Worm (Caenorhabditis elegans): ENCODE results near the gene EEED8.4.
A peak's percentile ranks its signal among the peaks of the same experiment; 100 is the strongest.

EEED8.4 gene

ce11 chrII:5391447-5391846 lies 17.7 kb upstream of the EEED8.4 start:
- no peak for TF ChIP-seq nhr-11 (tag; optimal IDR thresholded peaks at IDR 0.05)
- no peak for TF ChIP-seq F13H6.1 (tag; optimal IDR thresholded peaks at IDR 0.05)

DNA sequence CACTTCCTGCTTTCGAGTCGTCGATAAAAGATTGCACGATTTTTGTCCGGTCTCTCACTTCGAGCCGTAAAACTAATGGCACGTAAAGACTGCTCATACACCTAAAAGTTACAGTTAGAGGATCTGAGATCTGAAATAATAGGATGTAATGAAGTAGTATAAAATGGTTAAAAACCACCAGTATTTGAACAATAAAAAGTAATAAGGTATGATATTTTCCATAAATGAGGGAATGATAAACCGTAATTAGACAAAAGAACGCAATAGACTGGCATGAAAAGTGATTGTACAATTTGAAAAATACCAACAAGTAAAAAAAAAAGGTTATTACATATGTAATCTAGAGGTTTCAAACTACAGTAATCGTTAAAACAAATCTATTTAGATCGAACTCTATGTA lies 16.0 kb upstream of the EEED8.4 start, which contains the start of gene brap-2:
brap-2 (minus strand) TSS at position 101 of the 400 bp plus-strand sequence.
- TF ChIP-seq fos-1 (tag; optimal IDR thresholded peaks at IDR 0.05) (no peak), nhr-129 (tag; optimal IDR thresholded peaks at IDR 0.05) (no peak), zag-1 (tag; optimal IDR thresholded peaks at IDR 0.05) (no peak), egl-27 (tag; optimal IDR thresholded peaks at IDR 0.05) (no peak), mdl-1 (tag; optimal IDR thresholded peaks at IDR 0.05) (no peak), unc-55 (GFP tag; optimal IDR thresholded peaks at IDR 0.05) (no peak), nhr-11 (tag; optimal IDR thresholded peaks at IDR 0.05) (no peak)

- TF ChIP-seq nhr-237 (tag; optimal IDR thresholded peaks at IDR 0.05) = no peak
- TF ChIP-seq alr-1 (tag; optimal IDR thresholded peaks at IDR 0.05) = no peak
- no peak for TF ChIP-seq ZK546.5 (tag; optimal IDR thresholded peaks at IDR 0.05)
- no peak for TF ChIP-seq nhr-25 (tag; optimal IDR thresholded peaks at IDR 0.05)
- no peak for TF ChIP-seq sma-3 (GFP tag; optimal IDR thresholded peaks at IDR 0.05)
Observed at ce11 chrII:5395594-5395993, 13.5 kb upstream of the EEED8.4 start, which contains the start of gene pink-1. Gene pink-1 (minus strand): TSS chrII:5395694.

- TF ChIP-seq nhr-10 (tag; optimal IDR thresholded peaks at IDR 0.05) (no peak), nhr-129 (tag; optimal IDR thresholded peaks at IDR 0.05) (no peak), nhr-6 (tag; optimal IDR thresholded peaks at IDR 0.05) (no peak), ceh-16 (tag; optimal IDR thresholded peaks at IDR 0.05) (no peak), sma-3 (GFP tag; optimal IDR thresholded peaks at IDR 0.05) (no peak), elt-3 (tag; optimal IDR thresholded peaks at IDR 0.05) (no peak), sma-9 (GFP tag; optimal IDR thresholded peaks at IDR 0.05) (no peak), sma-9 (tag; optimal IDR thresholded peaks at IDR 0.05) (no peak), unc-62 (GFP tag; optimal IDR thresholded peaks at IDR 0.05) (no peak)
Observed at ce11 chrII:5398779-5399178, 10.3 kb upstream of the EEED8.4 start, which contains the start of gene fbxl-3. Gene fbxl-3 (minus strand): TSS chrII:5398902.

DNA sequence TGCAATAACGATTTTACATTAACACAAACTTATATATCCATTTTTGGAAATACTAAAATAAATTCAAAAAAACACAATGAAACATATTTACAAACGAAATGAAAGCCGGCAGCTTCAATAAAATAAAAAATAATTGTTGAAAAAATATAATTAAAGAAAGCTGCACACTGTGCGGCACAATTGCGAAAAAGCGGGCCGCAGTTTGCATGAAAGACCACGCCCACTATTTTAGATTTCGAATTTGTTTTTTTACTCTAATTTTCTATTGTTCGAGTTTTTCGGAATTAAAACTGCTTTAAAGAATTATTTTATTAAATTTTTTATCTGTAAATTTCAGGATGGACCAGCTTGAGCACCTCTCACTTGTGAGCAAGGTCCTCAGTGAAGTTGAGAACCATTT lies 9.9 kb upstream of the EEED8.4 start, which contains the start of gene mog-5:
mog-5 (plus strand) TSS at position 338 of the 400 bp plus-strand sequence.
- peak; percentile 12 for TF ChIP-seq sem-4 (tag; optimal IDR thresholded peaks at IDR 0.05)
- TF ChIP-seq C34F6.9 (tag; optimal IDR thresholded peaks at IDR 0.05) = peak; percentile 8
- peak; percentile 45 for TF ChIP-seq unc-55 (GFP tag; optimal IDR thresholded peaks at IDR 0.05)
- TF ChIP-seq gmeb-1 (tag; optimal IDR thresholded peaks at IDR 0.05) = peak; percentile 57
- no peak for TF ChIP-seq nhr-6 (tag; optimal IDR thresholded peaks at IDR 0.05)
- no peak for TF ChIP-seq nhr-10 (tag; optimal IDR thresholded peaks at IDR 0.05)

DNA sequence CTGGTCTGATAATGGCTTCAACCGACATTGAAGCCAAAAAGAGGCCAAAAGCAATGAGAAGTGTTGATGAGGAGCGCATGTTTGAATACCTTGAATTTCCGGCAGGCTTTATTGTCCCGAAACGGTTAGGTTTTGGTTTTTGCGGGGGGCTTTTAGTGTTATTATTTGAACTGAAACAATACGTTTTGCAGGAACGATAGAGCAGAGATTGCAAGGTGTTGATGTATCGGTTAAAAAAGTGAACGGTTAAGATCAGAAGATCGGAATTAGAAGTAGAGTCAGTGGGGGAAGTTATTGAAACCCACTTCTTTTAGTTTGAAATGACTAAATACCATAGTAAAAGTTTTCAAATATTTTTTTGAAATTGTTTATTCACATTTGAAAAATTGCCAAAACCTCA lies 1.6 kb upstream of the EEED8.4 start, which contains the start of gene clec-141:
clec-141 (minus strand) TSS at position 101 of the 400 bp plus-strand sequence.
- TF ChIP-seq unc-39 (tag; optimal IDR thresholded peaks at IDR 0.05) (no peak), lsy-2 (tag; optimal IDR thresholded peaks at IDR 0.05) (no peak), gmeb-1 (tag; optimal IDR thresholded peaks at IDR 0.05) (no peak), nhr-129 (tag; optimal IDR thresholded peaks at IDR 0.05) (no peak), crh-2 (tag; optimal IDR thresholded peaks at IDR 0.05) (no peak), ztf-1 (GFP tag; conservative IDR thresholded peaks at IDR 0.05) (no peak), ztf-4 (tag; optimal IDR thresholded peaks at IDR 0.05) (no peak), unc-55 (GFP tag; optimal IDR thresholded peaks at IDR 0.05) (no peak), ceh-16 (tag; optimal IDR thresholded peaks at IDR 0.05) (no peak), dmd-4 (tag; optimal IDR thresholded peaks at IDR 0.05) (no peak), lin-39 (tag; optimal IDR thresholded peaks at IDR 0.05) (no peak), lin-11 (tag; optimal IDR thresholded peaks at IDR 0.05) (no peak), mbf-1 (tag; optimal IDR thresholded peaks at IDR 0.05) (no peak), nhr-23 (tag; optimal IDR thresholded peaks at IDR 0.05) (no peak)

Measured in whole organism, L2 larva.